Fruit fly (Drosophila melanogaster) whole organism, embryonic: ENCODE measurements around the gene CG6931.

Experiments used
- CG14014 ChIP-seq: fragments of 200-800 bp; sonication (Bioruptor generic); IDR thresholded peaks from 2 replicates; pipeline ENCODE4 v1.3.6; 2022; ENCODE audit warnings: missing biosample characterization, missing genetic modification characterization
- CG30403 ChIP-seq: fragments of 200-800 bp; sonication (Bioruptor generic); optimal IDR thresholded peaks from 3 replicates; lab custom pipeline; 2016; ENCODE audit warnings: missing biosample characterization, missing genetic modification characterization
- CG34376 ChIP-seq: fragments of 200-800 bp; sonication (Bioruptor generic); optimal IDR thresholded peaks from 2 replicates; lab custom pipeline; 2018; ENCODE audit warnings: missing biosample characterization, mild to moderate bottlenecking, missing genetic modification characterization
- CG4707 ChIP-seq: fragments of 200-800 bp; sonication (Bioruptor generic); optimal IDR thresholded peaks from 2 replicates; lab custom pipeline; 2018; ENCODE audit warnings: missing biosample characterization, mild to moderate bottlenecking, missing genetic modification characterization, moderate library complexity
- CG5180 ChIP-seq: fragments of 200-800 bp; sonication (Bioruptor generic); optimal IDR thresholded peaks from 3 replicates; lab custom pipeline; 2017; ENCODE audit warnings: missing biosample characterization, missing genetic modification characterization, mild to moderate bottlenecking, moderate library complexity, missing genetic modification reagents
- gce ChIP-seq: fragments of 200-800 bp; sonication (Bioruptor generic); IDR thresholded peaks from 3 replicates; pipeline ENCODE4 v1.3.6; 2022; ENCODE audit warnings: missing biosample characterization, missing genetic modification characterization
- gsb ChIP-seq: fragments of 200-800 bp; sonication (Bioruptor generic); IDR thresholded peaks from 2 replicates; pipeline ENCODE4 v1.3.6; 2022; ENCODE audit warnings: missing biosample characterization, missing genetic modification characterization

dm6 chr3L:11984606-11985005, 5.9 kb upstream of the CG6931 start, which contains the start of gene CG6938:
- TF ChIP-seq CG5180 (GFP tag; lab: Kevin White, UChicago): no peak
- no peak for TF ChIP-seq CG14014 (GFP tag; lab: Robert Waterston, UW)
- no peak for TF ChIP-seq CG34376 (GFP tag; lab: Kevin White, UChicago)
- TF ChIP-seq gce (GFP tag; lab: Robert Waterston, UW): no peak
- no peak for TF ChIP-seq CG4707 (GFP tag; lab: Kevin White, UChicago)
- TF ChIP-seq gsb: no peak
- no peak for TF ChIP-seq CG30403 (GFP tag; lab: Kevin White, UChicago)
